Worm (Caenorhabditis elegans) whole organism, L1 larva: ENCODE results near the gene C16A3.6.

Source experiments
- C16A3.4 ChIP-seq: fragments of 150-350 bp; optimal IDR thresholded peaks from 2 replicates; lab custom pipeline; 2014; ENCODE audit warnings: missing biosample characterization, missing genetic modification characterization
- F16B12.6 ChIP-seq: fragments of 150-350 bp; optimal IDR thresholded peaks from 2 replicates; lab custom pipeline; 2014; ENCODE audit warnings: missing biosample characterization, missing genetic modification characterization
- Y116A8C.19 ChIP-seq: sonication (generic microtip); optimal IDR thresholded peaks from 2 replicates; lab custom pipeline; 2016; ENCODE audit warnings: missing compliant biosample characterization, missing genetic modification characterization, borderline replicate concordance
- aly-2 ChIP-seq: fragments of 150-350 bp; optimal IDR thresholded peaks from 2 replicates; lab custom pipeline; 2014; ENCODE audit warnings: missing biosample characterization, missing genetic modification characterization
- ama-1 ChIP-seq: fragments of 150-350 bp; optimal IDR thresholded peaks from 2 replicates; lab custom pipeline; 2014
- ceh-8 ChIP-seq: fragments of 200-800 bp; sonication (Bioruptor generic); optimal IDR thresholded peaks from 2 replicates; lab custom pipeline; 2018; ENCODE audit warnings: mild to moderate bottlenecking, missing genetic modification characterization, moderate library complexity, missing compliant biosample characterization
- ceh-82 ChIP-seq, 3 experiments: fragments of 150-350 bp in 1 of 3; sonication (generic microtip) in 2 of 3; optimal IDR thresholded peaks; 2 replicates each; lab custom pipeline; 2014 to 2017; ENCODE audit warnings: missing biosample characterization in 3 of 3, missing genetic modification characterization in 3 of 3
- ceh-90 ChIP-seq: sonication (generic microtip); optimal IDR thresholded peaks from 2 replicates; lab custom pipeline; 2016; ENCODE audit warnings: missing genetic modification characterization, missing compliant biosample characterization
- ces-1 ChIP-seq: fragments of 150-350 bp; optimal IDR thresholded peaks from 2 replicates; lab custom pipeline; 2014; ENCODE audit warnings: missing biosample characterization, missing genetic modification reagents, missing genetic modification characterization
- dpl-1 ChIP-seq, 3 experiments: fragments of 150-350 bp in 2 of 3; sonication (generic microtip) in 1 of 3; optimal IDR thresholded peaks; 2 replicates each; lab custom pipeline; 2014 to 2017; ENCODE audit warnings: missing biosample characterization in 3 of 3, missing genetic modification characterization in 3 of 3, missing genetic modification reagents in 3 of 3
- efl-1 ChIP-seq, 4 experiments: fragments of 150-350 bp; optimal IDR thresholded peaks in 3 of 4; peaks in 1 of 4; 1 replicate in 1 of 4; 2 replicates in 3 of 4; lab custom pipeline; 2014; ENCODE audit warnings: missing biosample characterization in 2 of 4, missing genetic modification characterization in 2 of 4, missing genetic modification reagents in 2 of 4
- efl-3 ChIP-seq: fragments of 200-800 bp; sonication (Bioruptor generic); optimal IDR thresholded peaks from 2 replicates; lab custom pipeline; 2018; ENCODE audit warnings: mild to moderate bottlenecking, missing genetic modification characterization, missing compliant biosample characterization
- egl-13 ChIP-seq: sonication (generic microtip); optimal IDR thresholded peaks from 2 replicates; lab custom pipeline; 2016; ENCODE audit warnings: missing genotype, missing genetic modification reagents, missing genetic modification characterization, missing compliant biosample characterization
- ets-5 ChIP-seq: fragments of 200-800 bp; sonication (Bioruptor generic); IDR thresholded peaks from 2 replicates; pipeline ENCODE4 v1.3.6; 2022; ENCODE audit warnings: missing genetic modification characterization, missing compliant biosample characterization
- fkh-8 ChIP-seq: sonication (generic microtip); optimal IDR thresholded peaks from 2 replicates; lab custom pipeline; 2016; ENCODE audit warnings: mild to moderate bottlenecking, missing genetic modification characterization, missing compliant biosample characterization
- grh-1 ChIP-seq: fragments of 200-800 bp; sonication (Bioruptor generic); IDR thresholded peaks from 2 replicates; pipeline ENCODE4 v1.3.6; 2022; ENCODE audit warnings: missing genetic modification reagents, missing genetic modification characterization, missing compliant biosample characterization
- hlh-17 ChIP-seq: fragments of 200-800 bp; sonication (Bioruptor generic); optimal IDR thresholded peaks from 2 replicates; lab custom pipeline; 2018; ENCODE audit warnings: missing genetic modification characterization, mild to moderate bottlenecking, missing compliant biosample characterization, moderate library complexity, borderline replicate concordance
- isw-1 ChIP-seq: fragments of 200-800 bp; sonication (Bioruptor generic); IDR thresholded peaks from 2 replicates; pipeline ENCODE4 v1.3.6; 2022; ENCODE audit warnings: missing genetic modification characterization, missing compliant biosample characterization
- lin-15B ChIP-seq: fragments of 150-350 bp; sonication (generic microtip); optimal IDR thresholded peaks from 3 replicates; lab custom pipeline; 2014; ENCODE audit warnings: missing biosample characterization, missing genetic modification characterization
- lin-35 ChIP-seq, 2 experiments: fragments of 150-350 bp; optimal IDR thresholded peaks; 2 replicates each; lab custom pipeline; 2014; ENCODE audit warnings: missing biosample characterization in 2 of 2, missing genetic modification characterization in 2 of 2, missing genetic modification reagents in 2 of 2
- mef-2 ChIP-seq: fragments of 150-350 bp; optimal IDR thresholded peaks from 2 replicates; lab custom pipeline; 2014; ENCODE audit warnings: missing biosample characterization, missing genetic modification characterization
- mep-1 ChIP-seq: fragments of 150-350 bp; optimal IDR thresholded peaks from 2 replicates; lab custom pipeline; 2014; ENCODE audit warnings: missing biosample characterization, missing genetic modification characterization
- nhr-11 ChIP-seq: fragments of 150-350 bp; optimal IDR thresholded peaks from 2 replicates; lab custom pipeline; 2014; ENCODE audit warnings: missing biosample characterization, missing genetic modification characterization
- nhr-12 ChIP-seq: sonication (generic microtip); optimal IDR thresholded peaks from 2 replicates; lab custom pipeline; 2017; ENCODE audit warnings: missing biosample characterization, missing genetic modification characterization
- nhr-237 ChIP-seq: fragments of 150-350 bp; optimal IDR thresholded peaks from 2 replicates; lab custom pipeline; 2014; ENCODE audit warnings: missing biosample characterization, missing genetic modification characterization
- nhr-47 ChIP-seq: sonication (generic microtip); optimal IDR thresholded peaks from 2 replicates; lab custom pipeline; 2016; ENCODE audit warnings: mild to moderate bottlenecking, missing genetic modification characterization, moderate library complexity, missing compliant biosample characterization
- nhr-76 ChIP-seq: sonication (generic microtip); optimal IDR thresholded peaks from 2 replicates; lab custom pipeline; 2017; ENCODE audit warnings: missing biosample characterization, missing genetic modification characterization
- nhr-90 ChIP-seq: sonication (generic microtip); optimal IDR thresholded peaks from 2 replicates; lab custom pipeline; 2016; ENCODE audit warnings: mild to moderate bottlenecking, missing genetic modification characterization, missing compliant biosample characterization; ENCODE audit not compliant: poor library complexity
- pag-3 ChIP-seq: sonication (generic microtip); optimal IDR thresholded peaks from 2 replicates; lab custom pipeline; 2017; ENCODE audit warnings: missing genetic modification characterization, mild to moderate bottlenecking, missing compliant biosample characterization, antibody characterized with exemption, borderline replicate concordance; ENCODE audit not compliant: insufficient read depth
- pax-3 ChIP-seq: fragments of 200-800 bp; sonication (Bioruptor generic); optimal IDR thresholded peaks from 2 replicates; lab custom pipeline; 2018; ENCODE audit warnings: mild to moderate bottlenecking, missing genetic modification characterization, moderate library complexity, missing compliant biosample characterization
- rnt-1 ChIP-seq: sonication (generic microtip); optimal IDR thresholded peaks from 2 replicates; lab custom pipeline; 2016; ENCODE audit warnings: mild to moderate bottlenecking, missing genetic modification characterization, moderate library complexity, missing compliant biosample characterization
- snpc-4 ChIP-seq: fragments of 150-350 bp; optimal IDR thresholded peaks from 2 replicates; lab custom pipeline; 2014; ENCODE audit warnings: missing biosample characterization, missing genetic modification characterization
- sox-4 ChIP-seq: sonication (generic microtip); optimal IDR thresholded peaks from 2 replicates; lab custom pipeline; 2016; ENCODE audit warnings: missing genetic modification characterization, missing compliant biosample characterization
- sptf-1 ChIP-seq: fragments of 150-350 bp; optimal IDR thresholded peaks from 2 replicates; lab custom pipeline; 2014; ENCODE audit warnings: missing biosample characterization, missing genetic modification characterization
- sup-37 ChIP-seq: fragments of 200-800 bp; sonication (Bioruptor generic); optimal IDR thresholded peaks from 2 replicates; lab custom pipeline; 2018; ENCODE audit warnings: mild to moderate bottlenecking, missing genetic modification characterization, missing compliant biosample characterization
- tbx-2 ChIP-seq: sonication (generic microtip); optimal IDR thresholded peaks from 2 replicates; lab custom pipeline; 2016; ENCODE audit warnings: missing genetic modification characterization, missing compliant biosample characterization
- unc-130 ChIP-seq: fragments of 150-350 bp; optimal IDR thresholded peaks from 2 replicates; lab custom pipeline; 2017; ENCODE audit warnings: missing biosample characterization, missing genetic modification characterization, inconsistent platforms
- unc-30 ChIP-seq: sonication (generic microtip); optimal IDR thresholded peaks from 2 replicates; lab custom pipeline; 2017; ENCODE audit warnings: missing biosample characterization, missing genetic modification characterization
- unc-62 ChIP-seq: fragments of 150-350 bp; optimal IDR thresholded peaks from 2 replicates; lab custom pipeline; 2014; ENCODE audit warnings: missing biosample characterization, missing genetic modification reagents, missing genetic modification characterization
- unc-98 ChIP-seq: fragments of 200-800 bp; sonication (Bioruptor generic); IDR thresholded peaks from 2 replicates; pipeline ENCODE4 v1.3.6; 2022; ENCODE audit warnings: missing genetic modification characterization, missing compliant biosample characterization
- vab-15 ChIP-seq: sonication (generic microtip); optimal IDR thresholded peaks from 2 replicates; lab custom pipeline; 2017; ENCODE audit warnings: missing genotype, mild to moderate bottlenecking, missing genetic modification characterization, missing compliant biosample characterization
- xbp-1 ChIP-seq: sonication (generic microtip); optimal IDR thresholded peaks from 2 replicates; lab custom pipeline; 2016; ENCODE audit warnings: missing genetic modification characterization, missing compliant biosample characterization
- zag-1 ChIP-seq: fragments of 150-350 bp; optimal IDR thresholded peaks from 2 replicates; lab custom pipeline; 2014; ENCODE audit warnings: missing biosample characterization, missing genetic modification characterization
- zip-4 ChIP-seq: fragments of 200-800 bp; sonication (Bioruptor generic); optimal IDR thresholded peaks from 2 replicates; lab custom pipeline; 2018; ENCODE audit warnings: mild to moderate bottlenecking, missing genetic modification characterization, moderate library complexity, missing compliant biosample characterization
- ztf-4 ChIP-seq: fragments of 150-350 bp; optimal IDR thresholded peaks from 2 replicates; lab custom pipeline; 2014; ENCODE audit warnings: missing biosample characterization, missing genetic modification characterization

C16A3.6 gene

DNA sequence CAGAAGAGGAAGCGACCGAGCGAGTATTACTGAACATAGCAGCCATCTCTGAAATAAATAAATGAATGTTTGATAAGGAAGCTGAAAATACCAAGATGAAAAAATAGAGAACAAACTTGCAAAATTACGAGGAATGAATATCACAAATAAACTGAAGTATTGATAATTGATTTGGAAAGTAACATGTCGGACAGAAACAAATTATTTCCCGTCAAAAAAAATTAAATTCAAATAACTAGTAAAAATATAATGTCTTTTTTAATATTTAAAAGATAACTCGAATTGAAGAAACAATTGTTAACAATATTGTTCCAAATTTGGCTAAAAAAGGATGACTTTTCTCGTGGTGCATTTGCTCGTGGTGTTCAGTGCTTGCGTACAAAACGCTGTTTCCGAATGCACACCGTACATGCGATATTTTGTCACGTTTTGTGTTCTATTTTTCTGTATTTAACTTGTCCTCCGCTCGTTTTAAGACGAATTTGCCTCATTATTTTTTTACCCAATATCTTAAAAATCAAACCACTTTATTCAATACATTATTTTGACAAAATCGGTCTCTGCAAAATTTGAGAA is 37.0 kb upstream of the C16A3.6 start, which contains the start of gene rpn-13 (continued):
- TF ChIP-seq nhr-12 (tag; lab: Kevin White, UChicago) (no peak), unc-98 (no peak), lin-35 (GFP tag; optimal IDR thresholded peaks at IDR 0.05; lab: Kevin White, UChicago) (peak; percentile 70 to 83), fkh-8 (tag; lab: Kevin White, UChicago) (no peak), ztf-4 (tag; lab: Kevin White, UChicago) (no peak), efl-1 (optimal IDR thresholded peaks at IDR 0.05; lab: Kevin White, UChicago) (peak; percentile 58 to 62), efl-1 (GFP tag; optimal IDR thresholded peaks at IDR 0.05 in 1 of 2; lab: Kevin White, UChicago) (peak in 1 of 2 experiments; percentile 64), isw-1 (GFP tag; lab: Robert Waterston, UW) (no peak), egl-13 (tag; lab: Kevin White, UChicago) (no peak), tbx-2 (tag; lab: Kevin White, UChicago) (peak; percentile 23), dpl-1 (GFP tag; optimal IDR thresholded peaks at IDR 0.05; lab: Kevin White, UChicago) (peak; percentile 22 to 64 (median 60)), ceh-90 (no peak), hlh-17 (GFP tag; lab: Kevin White, UChicago) (no peak), mef-2 (tag; lab: Kevin White, UChicago) (no peak), unc-62 (GFP tag; lab: Kevin White, UChicago) (no peak), efl-3 (no peak), zag-1 (tag; lab: Kevin White, UChicago) (no peak), pax-3 (no peak), nhr-90 (no peak), unc-130 (tag; lab: Kevin White, UChicago) (peak; percentile 84), ces-1 (no peak), ceh-8 (GFP tag; lab: Kevin White, UChicago) (no peak), C16A3.4 (tag; lab: Kevin White, UChicago) (peak; percentile 52), vab-15 (no peak), grh-1 (no peak), nhr-76 (tag; lab: Kevin White, UChicago) (no peak), sptf-1 (tag; lab: Kevin White, UChicago) (no peak), nhr-237 (tag; lab: Kevin White, UChicago) (no peak), aly-2 (tag; lab: Kevin White, UChicago) (no peak), unc-30 (tag; lab: Kevin White, UChicago) (no peak), xbp-1 (tag; lab: Kevin White, UChicago) (peak; percentile 41), zip-4 (GFP tag; lab: Kevin White, UChicago) (no peak), mep-1 (tag; lab: Kevin White, UChicago) (no peak), snpc-4 (tag; lab: Kevin White, UChicago) (peak; percentile 1), sup-37 (no peak), rnt-1 (tag; lab: Kevin White, UChicago) (peak; percentile 35), Y116A8C.19 (no peak), nhr-47 (tag; lab: Kevin White, UChicago) (peak; percentile 54), ama-1 (lab: Kevin White, UChicago) (no peak), ets-5 (GFP tag; lab: Robert Waterston, UW) (no peak), F16B12.6 (peak; percentile 95), ceh-82 (tag; optimal IDR thresholded peaks at IDR 0.05; lab: Kevin White, UChicago) (peak in 2 of 3 experiments; percentile 52 to 56)

DNA sequence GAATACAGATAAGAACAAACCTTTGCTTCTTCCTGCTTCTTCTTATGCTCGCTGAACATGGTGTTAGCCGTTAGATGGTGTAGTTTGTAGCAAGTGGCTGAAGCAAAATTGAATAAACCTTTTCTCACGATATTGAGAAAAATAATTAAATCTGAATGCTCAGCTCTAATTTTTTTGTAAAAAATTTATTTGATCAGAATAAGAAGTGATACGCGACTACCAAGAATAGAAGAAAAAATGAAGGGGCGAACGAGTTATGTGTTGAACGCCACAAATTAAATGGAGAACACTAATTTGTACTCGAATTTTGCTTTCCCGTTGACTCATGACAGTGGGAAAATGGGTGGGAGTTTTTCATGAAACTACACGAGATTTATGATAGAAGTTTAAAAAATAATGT is 35.8 kb upstream of the C16A3.6 start, which contains the start of gene C56G2.9:
Gene C56G2.9, minus strand, starts transcription at position 101 of the 400 bp plus-strand sequence.
- TF ChIP-seq nhr-47 (tag; lab: Kevin White, UChicago) (no peak), vab-15 (no peak), pag-3 (tag; lab: Kevin White, UChicago) (no peak), nhr-90 (no peak), hlh-17 (GFP tag; lab: Kevin White, UChicago) (no peak), nhr-11 (tag; lab: Kevin White, UChicago) (no peak), sptf-1 (tag; lab: Kevin White, UChicago) (no peak), ama-1 (lab: Kevin White, UChicago) (no peak), lin-35 (GFP tag; optimal IDR thresholded peaks at IDR 0.05; lab: Kevin White, UChicago) (no peak), zag-1 (tag; lab: Kevin White, UChicago) (no peak), Y116A8C.19 (no peak), fkh-8 (tag; lab: Kevin White, UChicago) (no peak), sox-4 (tag; lab: Kevin White, UChicago) (no peak), lin-15B (tag; lab: Kevin White, UChicago) (no peak), efl-1 (optimal IDR thresholded peaks at IDR 0.05; lab: Kevin White, UChicago) (no peak), efl-1 (GFP tag; optimal IDR thresholded peaks at IDR 0.05 in 1 of 2; lab: Kevin White, UChicago) (no peak), F16B12.6 (no peak)
